Worm (Caenorhabditis elegans): ENCODE data around the gene C50E3.15.

Gene C50E3.15

ce11 chrV:7618114-7618513 lies at the start of gene C50E3.15:
Gene C50E3.15, plus strand, starts transcription at chrV:7618414.
- TF ChIP-seq tra-1 (GFP tag; IDR thresholded peaks at IDR 0.05) = no peak
- TF ChIP-seq ceh-44 (GFP tag; IDR thresholded peaks at IDR 0.05) = no peak
- TF ChIP-seq Y5F2A.4 (GFP tag; optimal IDR thresholded peaks at IDR 0.05) = no peak
- no peak for TF ChIP-seq ceh-20 (GFP tag; IDR thresholded peaks at IDR 0.05)
- peak in 1 of 2 experiments; percentile 78 for TF ChIP-seq unc-62 (GFP tag; optimal IDR thresholded peaks at IDR 0.05 in 1 of 2)
- TF ChIP-seq unc-62 (tag; optimal IDR thresholded peaks at IDR 0.05) = no peak

- TF ChIP-seq dmd-9 (GFP tag; IDR thresholded peaks at IDR 0.05) (no peak), hlh-11 (tag; optimal IDR thresholded peaks at IDR 0.05) (no peak), attf-4 (tag; optimal IDR thresholded peaks at IDR 0.05) (no peak), nhr-77 (tag; optimal IDR thresholded peaks at IDR 0.05) (no peak), F44E2.7 (GFP tag; IDR thresholded peaks at IDR 0.05) (no peak), set-16 (GFP tag; IDR thresholded peaks at IDR 0.05) (no peak), Y5F2A.4 (GFP tag; optimal IDR thresholded peaks at IDR 0.05) (no peak), aly-2 (tag; optimal IDR thresholded peaks at IDR 0.05) (no peak), daf-16 (GFP tag; optimal IDR thresholded peaks at IDR 0.05) (no peak), daf-16 (tag; optimal IDR thresholded peaks at IDR 0.05) (no peak), R02D3.7 (tag; optimal IDR thresholded peaks at IDR 0.05) (no peak), ceh-32 (tag; optimal IDR thresholded peaks at IDR 0.05; ENCODE audit: poor library complexity) (no peak), nhr-48 (tag; optimal IDR thresholded peaks at IDR 0.05) (no peak), spr-3 (GFP tag; optimal IDR thresholded peaks at IDR 0.05) (no peak), madf-9 (GFP tag; conservative IDR thresholded peaks at IDR 0.05) (no peak), lim-7 (GFP tag; IDR thresholded peaks at IDR 0.05) (no peak), duxl-1 (tag; optimal IDR thresholded peaks at IDR 0.05; ENCODE audit: poor library complexity) (no peak)
Measured at ce11 chrV:7570290-7570689, 47.9 kb upstream of the C50E3.15 start, which contains the start of gene clec-212. Gene clec-212, minus strand, starts transcription at chrV:7570390.

ce11 chrV:7570955-7571354 lies 47.3 kb upstream of the C50E3.15 start, which contains the start of gene F19F10.14:
Gene F19F10.14, minus strand, starts transcription at chrV:7571055.
- TF ChIP-seq zfp-2 (tag; optimal IDR thresholded peaks at IDR 0.05) (no peak), lin-13 (GFP tag; optimal IDR thresholded peaks at IDR 0.05) (no peak), daf-19 (GFP tag; conservative IDR thresholded peaks at IDR 0.05) (no peak), dmd-9 (GFP tag; IDR thresholded peaks at IDR 0.05) (no peak), Y75B8A.6 (GFP tag; IDR thresholded peaks at IDR 0.05) (no peak), madf-9 (GFP tag; conservative IDR thresholded peaks at IDR 0.05) (no peak), fkh-10 (GFP tag; optimal IDR thresholded peaks at IDR 0.05) (no peak), Y105C5A.15 (GFP tag; IDR thresholded peaks at IDR 0.05) (no peak), attf-4 (tag; optimal IDR thresholded peaks at IDR 0.05) (no peak)

ce11 chrV:7575563-7575962 lies 42.7 kb upstream of the C50E3.15 start, which contains the start of the genes snu-66 and ints-9:
Gene snu-66, minus strand, starts transcription at chrV:7575670.
Gene ints-9, plus strand, starts transcription at chrV:7575802.
- no peak for TF ChIP-seq lin-39 (tag; optimal IDR thresholded peaks at IDR 0.05)
- no peak for TF ChIP-seq mdt-29 (GFP tag; IDR thresholded peaks at IDR 0.05)
- TF ChIP-seq dmd-9 (GFP tag; IDR thresholded peaks at IDR 0.05) = 0 out of 2 replicates have a peak, but pooled peaks have one; percentile 48
- TF ChIP-seq ceh-62 (tag; optimal IDR thresholded peaks at IDR 0.05) = no peak
- no peak for TF ChIP-seq nhr-77 (tag; optimal IDR thresholded peaks at IDR 0.05)
- peak; percentile 8 for TF ChIP-seq nhr-48 (tag; optimal IDR thresholded peaks at IDR 0.05)
- no peak for TF ChIP-seq dmd-8 (GFP tag; IDR thresholded peaks at IDR 0.05)
- TF ChIP-seq F37D6.2 (tag; optimal IDR thresholded peaks at IDR 0.05) = no peak
- no peak for TF ChIP-seq spr-3 (GFP tag; optimal IDR thresholded peaks at IDR 0.05)
- TF ChIP-seq mxl-2 (GFP tag; conservative IDR thresholded peaks at IDR 0.05) = no peak
- no peak for TF ChIP-seq daf-12 (tag; optimal IDR thresholded peaks at IDR 0.05)
- no peak for TF ChIP-seq pha-4 (GFP tag; IDR thresholded peaks at IDR 0.05)
- TF ChIP-seq pha-4 (tag; optimal IDR thresholded peaks at IDR 0.05) = no peak
- no peak for TF ChIP-seq ceh-20 (GFP tag; IDR thresholded peaks at IDR 0.05)
- no peak for TF ChIP-seq lin-15B (tag; optimal IDR thresholded peaks at IDR 0.05)
- TF ChIP-seq egl-43 (GFP tag; IDR thresholded peaks at IDR 0.05) = no peak
- peak; percentile 52 for TF ChIP-seq dve-1 (tag; optimal IDR thresholded peaks at IDR 0.05; ENCODE audit: insufficient read depth)
- no peak for TF ChIP-seq lim-7 (GFP tag; IDR thresholded peaks at IDR 0.05)
- no peak for TF ChIP-seq vab-7 (GFP tag; IDR thresholded peaks at IDR 0.05)
- no peak for TF ChIP-seq snpc-1.2 (GFP tag; IDR thresholded peaks at IDR 0.05)
- no peak for TF ChIP-seq madf-5 (GFP tag; IDR thresholded peaks at IDR 0.05)
- TF ChIP-seq nhr-25 (tag; optimal IDR thresholded peaks at IDR 0.05; ENCODE audit: borderline replicate concordance, insufficient read depth) = no peak
- TF ChIP-seq jun-1 (tag; optimal IDR thresholded peaks at IDR 0.05) = no peak
- no peak for TF ChIP-seq nhr-111 (GFP tag; optimal IDR thresholded peaks at IDR 0.05)
- peak; percentile 21; the same call in 1 of the 2 replicates for TF ChIP-seq T26A8.4 (GFP tag; IDR thresholded peaks at IDR 0.05)

Measured in whole organism, L4 larva.